Worm (Caenorhabditis elegans) whole organism, L2 larva: ENCODE measurements around the gene str-173.
A peak's percentile ranks its signal among the peaks of the same experiment; 100 is the strongest.

Experiments
- C34F6.9 ChIP-seq: fragments of 150-350 bp; optimal IDR thresholded peaks from 2 replicates; lab custom pipeline; 2014; ENCODE audit warnings: missing biosample characterization, missing genetic modification characterization
- R02D3.7 ChIP-seq: fragments of 150-350 bp; optimal IDR thresholded peaks from 2 replicates; lab custom pipeline; 2014; ENCODE audit warnings: missing biosample characterization, missing genetic modification characterization
- Y55F3AM.14 ChIP-seq: fragments of 200-800 bp; sonication (Bioruptor generic); optimal IDR thresholded peaks from 2 replicates; lab custom pipeline; 2018; ENCODE audit warnings: mild to moderate bottlenecking, missing genetic modification characterization, missing compliant biosample characterization
- ZK546.5 ChIP-seq: sonication (generic microtip); optimal IDR thresholded peaks from 2 replicates; lab custom pipeline; 2017; ENCODE audit warnings: missing biosample characterization, missing genetic modification characterization
- alr-1 ChIP-seq: fragments of 150-350 bp; optimal IDR thresholded peaks from 2 replicates; lab custom pipeline; 2014; ENCODE audit warnings: missing biosample characterization, missing genetic modification characterization
- aly-2 ChIP-seq: fragments of 150-350 bp; optimal IDR thresholded peaks from 2 replicates; lab custom pipeline; 2014; ENCODE audit warnings: missing biosample characterization, missing genetic modification characterization
- ama-1 ChIP-seq: fragments of 150-350 bp; optimal IDR thresholded peaks from 2 replicates; lab custom pipeline; 2018; ENCODE audit warnings: inconsistent platforms
- blmp-1 ChIP-seq: sonication (generic microtip); optimal IDR thresholded peaks from 2 replicates; lab custom pipeline; 2017; ENCODE audit warnings: missing genetic modification characterization, mild to moderate bottlenecking, missing compliant biosample characterization, antibody characterized with exemption, moderate library complexity; ENCODE audit not compliant: insufficient read depth
- ceh-82 ChIP-seq: fragments of 150-350 bp; optimal IDR thresholded peaks from 2 replicates; lab custom pipeline; 2014; ENCODE audit warnings: missing biosample characterization, missing genetic modification characterization
- crh-2 ChIP-seq: sonication (generic microtip); optimal IDR thresholded peaks from 2 replicates; lab custom pipeline; 2017; ENCODE audit warnings: missing biosample characterization, missing genetic modification characterization
- dmd-4 ChIP-seq: sonication (generic microtip); optimal IDR thresholded peaks from 2 replicates; lab custom pipeline; 2017; ENCODE audit warnings: missing biosample characterization, missing genetic modification characterization
- egl-27 ChIP-seq: sonication (generic microtip); optimal IDR thresholded peaks from 3 replicates; lab custom pipeline; 2017; ENCODE audit warnings: missing biosample characterization, missing genetic modification reagents, missing genetic modification characterization
- elt-1 ChIP-seq: fragments of 150-350 bp; optimal IDR thresholded peaks from 2 replicates; lab custom pipeline; 2014; ENCODE audit warnings: missing biosample characterization, missing genetic modification characterization
- elt-3 ChIP-seq: sonication (generic microtip); optimal IDR thresholded peaks from 2 replicates; lab custom pipeline; 2017; ENCODE audit warnings: missing biosample characterization, missing genetic modification characterization
- fos-1 ChIP-seq: fragments of 150-350 bp; optimal IDR thresholded peaks from 2 replicates; lab custom pipeline; 2014; ENCODE audit warnings: missing biosample characterization, missing genetic modification characterization
- gmeb-1 ChIP-seq: fragments of 150-350 bp; optimal IDR thresholded peaks from 2 replicates; lab custom pipeline; 2014; ENCODE audit warnings: missing biosample characterization, missing genetic modification characterization
- lin-11 ChIP-seq: fragments of 150-350 bp; sonication (generic microtip); optimal IDR thresholded peaks from 2 replicates; lab custom pipeline; 2014; ENCODE audit warnings: missing biosample characterization, missing genetic modification characterization, inconsistent platforms, mixed read lengths
- lin-39 ChIP-seq: fragments of 150-350 bp; optimal IDR thresholded peaks from 2 replicates; lab custom pipeline; 2014; ENCODE audit warnings: missing biosample characterization, missing genetic modification reagents, missing genetic modification characterization
- lsy-2 ChIP-seq, 2 experiments: fragments of 150-350 bp in 1 of 2; sonication (generic microtip) in 1 of 2; optimal IDR thresholded peaks; 2 replicates each; lab custom pipeline; 2014 to 2017; ENCODE audit warnings: missing biosample characterization in 2 of 2, missing genetic modification characterization in 2 of 2
- mbf-1 ChIP-seq: sonication (generic microtip); optimal IDR thresholded peaks from 2 replicates; lab custom pipeline; 2017; ENCODE audit warnings: missing biosample characterization, missing genetic modification characterization
- mdl-1 ChIP-seq, 2 experiments: fragments of 150-350 bp in 1 of 2; sonication (generic microtip) in 1 of 2; optimal IDR thresholded peaks; 2 replicates each; lab custom pipeline; 2017; ENCODE audit warnings: missing biosample characterization in 2 of 2, missing genetic modification characterization in 2 of 2
- nhr-10 ChIP-seq: sonication (generic microtip); optimal IDR thresholded peaks from 2 replicates; lab custom pipeline; 2017; ENCODE audit warnings: missing biosample characterization, missing genetic modification characterization
- nhr-11 ChIP-seq: fragments of 150-350 bp; optimal IDR thresholded peaks from 2 replicates; lab custom pipeline; 2014; ENCODE audit warnings: missing biosample characterization, missing genetic modification characterization
- nhr-12 ChIP-seq: fragments of 150-350 bp; optimal IDR thresholded peaks from 2 replicates; lab custom pipeline; 2014; ENCODE audit warnings: missing biosample characterization, missing genetic modification characterization
- nhr-129 ChIP-seq: fragments of 150-350 bp; optimal IDR thresholded peaks from 2 replicates; lab custom pipeline; 2014; ENCODE audit warnings: missing biosample characterization, missing genetic modification characterization
- nhr-21 ChIP-seq: fragments of 150-350 bp; optimal IDR thresholded peaks from 2 replicates; lab custom pipeline; 2014; ENCODE audit warnings: missing biosample characterization, missing genetic modification characterization
- nhr-23 ChIP-seq: fragments of 150-350 bp; optimal IDR thresholded peaks from 2 replicates; lab custom pipeline; 2014; ENCODE audit warnings: missing biosample characterization, missing genetic modification reagents, missing genetic modification characterization
- nhr-237 ChIP-seq: fragments of 150-350 bp; optimal IDR thresholded peaks from 2 replicates; lab custom pipeline; 2014; ENCODE audit warnings: missing biosample characterization, missing genetic modification characterization
- nhr-6 ChIP-seq: fragments of 150-350 bp; optimal IDR thresholded peaks from 2 replicates; lab custom pipeline; 2014; ENCODE audit warnings: missing biosample characterization, missing genetic modification characterization
- peb-1 ChIP-seq: fragments of 150-350 bp; optimal IDR thresholded peaks from 2 replicates; lab custom pipeline; 2014; ENCODE audit warnings: missing biosample characterization, missing genetic modification characterization
- sem-4 ChIP-seq: fragments of 150-350 bp; optimal IDR thresholded peaks from 2 replicates; lab custom pipeline; 2014; ENCODE audit warnings: missing biosample characterization, missing genetic modification reagents, missing genetic modification characterization
- sma-3 ChIP-seq: sonication (generic microtip); optimal IDR thresholded peaks from 2 replicates; lab custom pipeline; 2016; ENCODE audit warnings: missing genetic modification reagents, missing genetic modification characterization, missing compliant biosample characterization
- snpc-4 ChIP-seq: fragments of 150-350 bp; optimal IDR thresholded peaks from 2 replicates; lab custom pipeline; 2014; ENCODE audit warnings: missing biosample characterization, missing genetic modification characterization
- unc-39 ChIP-seq: fragments of 150-350 bp; optimal IDR thresholded peaks from 2 replicates; lab custom pipeline; 2014; ENCODE audit warnings: missing biosample characterization, missing genetic modification characterization
- zag-1 ChIP-seq: fragments of 150-350 bp; optimal IDR thresholded peaks from 2 replicates; lab custom pipeline; 2014; ENCODE audit warnings: missing biosample characterization, missing genetic modification characterization
- ztf-4 ChIP-seq: fragments of 150-350 bp; optimal IDR thresholded peaks from 2 replicates; lab custom pipeline; 2014; ENCODE audit warnings: missing biosample characterization, missing genetic modification characterization

Gene str-173

DNA sequence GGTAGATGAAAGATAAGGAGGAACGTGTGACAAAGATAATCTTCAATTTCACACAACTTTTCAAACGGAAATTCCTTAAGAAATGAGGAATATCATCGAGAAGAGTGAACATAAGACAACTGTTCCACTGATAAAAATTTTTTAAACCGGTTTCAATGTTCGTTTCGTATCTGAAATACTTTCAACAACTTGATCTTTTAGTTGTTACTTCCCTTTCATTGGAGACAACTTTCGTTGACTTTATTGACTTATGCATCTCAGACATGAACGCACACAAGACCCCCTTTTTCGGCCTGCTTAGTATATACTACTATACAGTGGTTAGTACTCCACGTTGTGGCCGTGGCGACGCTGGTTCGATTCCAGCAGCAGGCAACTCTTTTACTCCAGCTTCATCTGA lies at the start of gene str-173, which contains the start of gene Y17G9A.4:
str-173 (plus strand) TSS at position 325 of the 400 bp plus-strand sequence.
Y17G9A.4 (minus strand) TSS at position 101 of the 400 bp plus-strand sequence.
- TF ChIP-seq sma-3 (no peak), aly-2 (tag; lab: Kevin White, UChicago) (no peak), ceh-82 (no peak), C34F6.9 (tag; lab: Kevin White, UChicago) (no peak), nhr-10 (tag; lab: Kevin White, UChicago) (no peak), snpc-4 (no peak), unc-39 (tag; lab: Kevin White, UChicago) (no peak), gmeb-1 (no peak), lin-11 (tag; lab: Kevin White, UChicago) (no peak), nhr-237 (no peak), nhr-6 (tag; lab: Kevin White, UChicago) (no peak), Y55F3AM.14 (no peak), R02D3.7 (tag; lab: Kevin White, UChicago) (no peak), egl-27 (tag; lab: Kevin White, UChicago) (no peak), sem-4 (tag; lab: Kevin White, UChicago) (no peak), nhr-23 (tag; lab: Kevin White, UChicago) (no peak), nhr-12 (tag; lab: Kevin White, UChicago) (no peak), lin-39 (tag; lab: Kevin White, UChicago) (no peak), ZK546.5 (tag; lab: Kevin White, UChicago) (no peak), fos-1 (tag; lab: Kevin White, UChicago) (no peak)

DNA sequence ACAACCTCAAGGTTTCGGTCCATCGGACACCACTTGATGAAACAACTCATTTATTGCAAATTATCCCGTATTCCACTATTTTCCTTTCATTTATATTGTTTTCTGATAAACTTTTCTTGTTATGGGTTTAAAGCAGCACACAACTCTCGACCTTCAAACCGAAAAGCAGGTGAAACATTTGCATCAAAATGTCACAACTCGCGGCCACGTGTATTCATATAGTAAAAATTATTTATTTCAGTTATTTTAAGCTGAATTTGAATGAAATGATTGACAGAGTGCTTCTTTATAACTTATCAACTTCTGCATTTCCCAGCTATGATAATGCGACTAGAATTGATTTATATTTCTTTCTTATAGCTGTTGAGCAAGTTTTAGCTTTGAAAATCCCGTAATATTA lies 49.7 kb upstream of the str-173 start, which contains the start of gene srw-95:
srw-95 (plus strand) TSS at position 213 of the 400 bp plus-strand sequence.
- no peak for TF ChIP-seq mdl-1 (tag; optimal IDR thresholded peaks at IDR 0.05; lab: Kevin White, UChicago)
- TF ChIP-seq, all 48 proteins: peak for 0

DNA sequence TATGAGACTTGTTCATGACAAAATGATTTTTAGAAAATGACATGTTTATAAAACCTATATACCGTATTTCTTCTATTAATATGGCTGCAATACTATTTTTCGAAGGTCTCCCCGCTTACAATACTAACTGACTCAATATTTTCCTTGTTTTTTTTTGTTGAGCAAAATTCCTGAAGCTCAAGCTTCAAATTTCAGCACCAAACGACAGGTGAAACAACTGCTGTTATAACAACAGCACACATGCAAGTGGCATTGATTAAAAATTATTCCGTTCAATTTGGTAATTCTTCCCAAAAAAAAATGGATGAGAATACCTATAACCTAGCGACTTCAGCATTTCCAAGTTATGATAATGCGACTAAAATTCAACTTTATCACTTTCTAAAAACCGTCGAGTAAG lies 47.4 kb upstream of the str-173 start, which contains the start of gene srw-94:
srw-94 (plus strand) TSS at position 301 of the 400 bp plus-strand sequence.
- TF ChIP-seq nhr-23 (tag; lab: Kevin White, UChicago) (no peak), mdl-1 (tag; optimal IDR thresholded peaks at IDR 0.05; lab: Kevin White, UChicago) (no peak), alr-1 (no peak), lin-39 (tag; lab: Kevin White, UChicago) (no peak), dmd-4 (tag; lab: Kevin White, UChicago) (no peak), C34F6.9 (tag; lab: Kevin White, UChicago) (no peak)

DNA sequence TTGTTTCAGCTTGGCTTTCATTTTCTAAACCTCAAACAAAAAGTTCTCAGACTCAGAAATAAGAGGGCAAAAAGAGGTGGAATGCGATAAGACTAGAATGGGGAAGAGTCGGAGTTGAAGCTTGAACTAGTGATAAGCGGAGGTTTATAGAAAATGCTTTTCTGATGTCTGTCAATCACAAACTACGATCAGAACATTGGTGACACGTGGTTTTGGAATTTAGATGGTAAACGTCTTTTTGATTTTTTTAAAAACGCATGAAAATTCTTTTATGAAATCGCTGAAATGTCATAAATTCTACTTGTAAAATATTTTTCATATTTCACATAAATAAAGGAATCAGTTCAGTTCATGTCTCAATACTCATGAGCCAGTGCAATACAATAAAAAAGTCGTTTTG lies 40.5 kb upstream of the str-173 start, which contains the start of gene H06H21.8:
H06H21.8 (minus strand) TSS at position 78 of the 400 bp plus-strand sequence.
- TF ChIP-seq ztf-4 (tag; lab: Kevin White, UChicago) (no peak), zag-1 (tag; lab: Kevin White, UChicago) (no peak), crh-2 (tag; lab: Kevin White, UChicago) (peak; percentile 42), fos-1 (tag; lab: Kevin White, UChicago) (peak; percentile 31), gmeb-1 (peak; percentile 30)

DNA sequence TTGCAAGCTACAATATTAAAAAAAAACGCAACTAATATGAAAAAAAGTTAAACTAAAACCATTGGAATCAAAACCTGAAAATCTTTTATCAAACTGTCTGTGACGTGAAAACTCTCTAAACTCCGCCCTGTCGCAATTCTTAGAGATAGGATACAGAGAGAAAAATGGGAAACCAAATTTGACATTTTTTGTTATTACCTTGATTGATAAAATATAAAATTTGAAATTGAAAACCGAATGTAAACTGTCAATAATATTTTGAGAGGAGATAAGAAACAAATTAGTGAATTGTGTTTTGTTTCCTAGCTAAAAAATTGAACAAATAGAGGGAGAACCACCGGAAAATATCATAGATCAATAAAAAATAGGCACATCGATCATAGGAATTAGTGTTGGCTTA lies 39.7 kb upstream of the str-173 start:
- TF ChIP-seq blmp-1 (tag; lab: Kevin White, UChicago) (no peak), egl-27 (tag; lab: Kevin White, UChicago) (no peak), peb-1 (tag; lab: Kevin White, UChicago) (no peak), aly-2 (tag; lab: Kevin White, UChicago) (no peak), unc-39 (tag; lab: Kevin White, UChicago) (no peak), nhr-11 (tag; lab: Kevin White, UChicago) (no peak), Y55F3AM.14 (no peak), elt-1 (no peak), nhr-129 (tag; lab: Kevin White, UChicago) (no peak), nhr-21 (tag; lab: Kevin White, UChicago) (no peak)

DNA sequence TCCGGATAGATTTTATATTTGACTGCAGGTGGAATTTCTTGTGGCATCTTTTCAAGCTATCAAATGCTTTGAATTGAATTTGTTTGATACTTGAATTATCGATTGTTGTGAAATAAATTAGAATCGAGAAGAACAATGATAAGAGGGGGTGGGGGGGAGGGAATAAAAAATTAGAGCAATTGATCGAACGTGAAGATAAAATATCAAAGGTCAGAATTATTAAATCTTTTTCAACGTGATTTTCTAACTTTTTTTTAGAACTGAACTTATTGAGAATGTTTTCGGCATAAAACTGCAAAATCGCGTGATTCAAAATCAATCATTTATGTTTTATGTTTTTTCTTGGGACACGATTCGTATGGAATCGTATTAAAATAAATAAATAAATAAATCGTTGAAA lies 34.4 kb upstream of the str-173 start, which contains the start of gene mpz-4:
mpz-4 (minus strand) TSS at position 101 of the 400 bp plus-strand sequence.
- TF ChIP-seq nhr-11 (tag; lab: Kevin White, UChicago) (no peak), ama-1 (lab: Kevin White, UChicago) (no peak), nhr-21 (tag; lab: Kevin White, UChicago) (no peak), lsy-2 (tag; optimal IDR thresholded peaks at IDR 0.05; lab: Kevin White, UChicago) (no peak), mbf-1 (tag; lab: Kevin White, UChicago) (no peak), sma-3 (no peak), snpc-4 (no peak), elt-3 (no peak), ztf-4 (tag; lab: Kevin White, UChicago) (no peak)
